Worm (Caenorhabditis elegans) whole organism, dauer: ENCODE data around the gene wrt-10.

Experiments used
- unc-62 ChIP-seq: sonication (generic microtip); optimal IDR thresholded peaks from 2 replicates; lab custom pipeline; 2017; ENCODE audit warnings: missing biosample characterization, missing genetic modification reagents, missing genetic modification characterization

Gene wrt-10

ce11 chrII:7494155-7494554 lies 40.2 kb downstream of the wrt-10 start, which contains the start of gene R10H1.1:
TSS of gene R10H1.1 (plus strand) at chrII:7494455.
- no peak for TF ChIP-seq unc-62 (GFP tag; lab: Kevin White, UChicago)

DNA sequence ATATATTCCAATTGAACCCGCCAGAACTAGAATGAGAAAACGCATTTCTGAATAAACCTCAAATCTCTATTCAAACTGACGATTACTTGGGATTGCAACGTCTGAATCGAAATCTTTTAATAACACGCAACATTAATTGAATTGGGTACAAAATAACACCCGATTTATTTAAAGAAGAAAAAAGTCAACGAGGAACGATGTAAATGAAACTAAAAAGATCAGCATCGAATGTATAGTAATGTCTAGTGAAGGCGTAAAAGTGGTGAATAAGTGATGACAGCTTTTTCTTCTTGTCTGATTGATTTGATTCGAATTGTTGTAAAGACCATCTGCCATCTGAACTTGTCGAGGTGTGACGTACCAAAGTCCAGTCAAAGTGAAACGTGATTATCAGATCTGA lies 40.8 kb downstream of the wrt-10 start, which contains the start of gene nas-23:
Gene nas-23, minus strand, starts transcription at position 101 of the 400 bp plus-strand sequence.
- TF ChIP-seq unc-62 (GFP tag; lab: Kevin White, UChicago): no peak

- no peak for TF ChIP-seq unc-62 (GFP tag; lab: Kevin White, UChicago)
Measured at ce11 chrII:7489605-7490004, 44.8 kb downstream of the wrt-10 start, which contains the start of gene D1022.9. TSS of gene D1022.9 (minus strand) at chrII:7489705.
